Fruit fly (Drosophila melanogaster) S2 (cell line): ENCODE measurements around the gene Vps39.

Experiments used
- CG8478 ChIP-seq: fragments of >200 bp; optimal IDR thresholded peaks from 2 replicates; lab custom pipeline; 2018
- CTCF ChIP-seq, 2 experiments: fragments of >200 bp; optimal IDR thresholded peaks; 2 replicates each; lab custom pipeline; 2018

dm6 chr3R:18230229-18230628 is 44.0 kb downstream of the Vps39 start:
- TF ChIP-seq CTCF (optimal IDR thresholded peaks at IDR 0.05; lab: Kevin White, UChicago) (no peak), CG8478 (no peak)
